Worm (Caenorhabditis elegans): ENCODE data around the gene txt-17.

DNA sequence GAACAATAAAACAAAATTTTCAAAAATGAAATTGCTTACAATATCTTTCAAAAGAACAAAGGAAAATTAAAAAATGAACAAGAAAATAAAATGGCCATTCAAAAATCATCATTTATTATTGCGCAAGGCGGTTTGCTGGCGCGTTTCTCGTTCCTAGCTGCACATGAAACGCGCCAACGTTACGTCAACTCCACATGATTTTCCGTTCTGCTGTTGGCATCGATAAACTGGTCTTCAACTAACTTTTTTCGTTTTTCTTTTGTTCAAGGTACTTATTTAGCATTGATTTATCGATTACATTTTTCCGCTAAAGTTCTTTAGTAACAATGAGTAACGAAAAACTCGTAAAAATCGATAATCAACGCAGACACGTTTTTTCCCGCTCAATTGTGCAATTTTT lies 7.4 kb upstream of the txt-17 start, which contains the start of the genes Y57E12AL.6 and Y57E12AL.1:
- TF ChIP-seq skn-1 (tag; optimal IDR thresholded peaks at IDR 0.05) (peak; percentile 95), ceh-16 (tag; optimal IDR thresholded peaks at IDR 0.05) (no peak), ztf-4 (tag; optimal IDR thresholded peaks at IDR 0.05) (peak; percentile 26), ztf-11 (tag; optimal IDR thresholded peaks at IDR 0.05) (no peak), mml-1 (tag; optimal IDR thresholded peaks at IDR 0.05) (no peak), ceh-9 (tag; optimal IDR thresholded peaks at IDR 0.05) (no peak), nhr-28 (tag; optimal IDR thresholded peaks at IDR 0.05) (no peak)
